Worm (Caenorhabditis elegans): ENCODE data around the gene C50B8.4.

Gene C50B8.4

DNA sequence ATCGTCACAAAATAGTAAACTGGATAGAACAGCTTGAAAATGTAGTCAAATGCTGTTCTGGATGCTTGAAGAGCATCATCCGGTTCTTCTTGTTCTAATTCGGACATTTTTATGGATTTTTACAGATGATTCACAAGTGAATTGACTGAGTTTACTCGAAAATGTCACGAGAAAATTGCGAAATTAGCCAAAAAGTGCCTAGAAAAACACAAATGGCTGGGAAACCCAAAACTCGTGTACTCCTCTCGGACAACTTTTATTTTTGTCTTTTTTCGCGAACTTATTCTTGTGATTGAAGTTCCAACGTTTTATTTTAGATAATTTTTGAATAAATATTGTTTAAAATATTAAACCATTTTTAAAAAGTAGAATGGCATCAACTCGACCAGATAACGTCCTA, 20.2 kb upstream of the C50B8.4 start, which contains the start of the genes C56A3.4 and C56A3.5 (continued):
- TF ChIP-seq ama-1 (optimal IDR thresholded peaks at IDR 0.05) = no peak
- TF ChIP-seq mdl-1 (tag; optimal IDR thresholded peaks at IDR 0.05) = peak in 1 of 2 experiments; percentile 50
- TF ChIP-seq ceh-82 (tag; optimal IDR thresholded peaks at IDR 0.05) = peak; percentile 19 to 60 (median 39)
- TF ChIP-seq hlh-4 (tag; optimal IDR thresholded peaks at IDR 0.05) = no peak
- TF ChIP-seq lin-35 (GFP tag; optimal IDR thresholded peaks at IDR 0.05) = peak; percentile 73
- TF ChIP-seq efl-3 (GFP tag; optimal IDR thresholded peaks at IDR 0.05) = no peak
- no peak for TF ChIP-seq unc-130 (tag; optimal IDR thresholded peaks at IDR 0.05)
- TF ChIP-seq grh-1 (GFP tag; IDR thresholded peaks at IDR 0.05) = no peak
- peak; percentile 27 for TF ChIP-seq jun-1 (tag; optimal IDR thresholded peaks at IDR 0.05)
- TF ChIP-seq unc-98 (GFP tag; IDR thresholded peaks at IDR 0.05) = peak; percentile 24; the same call in 1 of the 2 replicates
- TF ChIP-seq nhr-11 (tag; optimal IDR thresholded peaks at IDR 0.05) = no peak
- TF ChIP-seq Y116A8C.19 (tag; optimal IDR thresholded peaks at IDR 0.05; ENCODE audit: borderline replicate concordance) = no peak
- peak; percentile 62 for TF ChIP-seq snu-23 (GFP tag; optimal IDR thresholded peaks at IDR 0.05)
- TF ChIP-seq zag-1 (tag; optimal IDR thresholded peaks at IDR 0.05) = no peak
- peak; percentile 32 for TF ChIP-seq elt-2 (tag; optimal IDR thresholded peaks at IDR 0.05)
- TF ChIP-seq nhr-20 (tag; optimal IDR thresholded peaks at IDR 0.05) = peak; percentile 58
- no peak for TF ChIP-seq ceh-88 (GFP tag; IDR thresholded peaks at IDR 0.05)
- TF ChIP-seq lin-39 (tag; optimal IDR thresholded peaks at IDR 0.05) = no peak
- TF ChIP-seq egl-13 (tag; optimal IDR thresholded peaks at IDR 0.05) = peak; percentile 59
- no peak for TF ChIP-seq nhr-76 (tag; optimal IDR thresholded peaks at IDR 0.05)
- peak; percentile 61 to 83 (median 77) for TF ChIP-seq dpl-1 (GFP tag; optimal IDR thresholded peaks at IDR 0.05)
- TF ChIP-seq swsn-7 (tag; optimal IDR thresholded peaks at IDR 0.05) = peak; percentile 50
- peak; percentile 57 for TF ChIP-seq nhr-90 (tag; optimal IDR thresholded peaks at IDR 0.05; ENCODE audit: poor library complexity)
- no peak for TF ChIP-seq fkh-10 (GFP tag; optimal IDR thresholded peaks at IDR 0.05)
- no peak for TF ChIP-seq aly-2 (tag; optimal IDR thresholded peaks at IDR 0.05)
- peak; percentile 24 for TF ChIP-seq C16A3.4 (tag; optimal IDR thresholded peaks at IDR 0.05)
- TF ChIP-seq zip-4 (GFP tag; optimal IDR thresholded peaks at IDR 0.05) = peak; percentile 82
- TF ChIP-seq unc-30 (tag; optimal IDR thresholded peaks at IDR 0.05) = no peak
- peak; percentile 88 for TF ChIP-seq pax-3 (tag; optimal IDR thresholded peaks at IDR 0.05)
- TF ChIP-seq sup-37 (GFP tag; optimal IDR thresholded peaks at IDR 0.05) = no peak
- peak; percentile 67 for TF ChIP-seq fkh-4 (tag; optimal IDR thresholded peaks at IDR 0.05; ENCODE audit: borderline replicate concordance)
- no peak for TF ChIP-seq ets-5 (GFP tag; IDR thresholded peaks at IDR 0.05)
- TF ChIP-seq fos-1 (tag; optimal IDR thresholded peaks at IDR 0.05) = peak; percentile 8
- TF ChIP-seq aha-1 (tag; optimal IDR thresholded peaks at IDR 0.05) = no peak
- TF ChIP-seq fkh-8 (tag; optimal IDR thresholded peaks at IDR 0.05) = peak; percentile 68
- TF ChIP-seq efl-1 (optimal IDR thresholded peaks at IDR 0.05) = peak; percentile 69 to 75
- peak; percentile 81 to 96 for TF ChIP-seq efl-1 (GFP tag; optimal IDR thresholded peaks at IDR 0.05 in 1 of 2)
- TF ChIP-seq C04F5.9 (tag; optimal IDR thresholded peaks at IDR 0.05) = peak; percentile 8
- TF ChIP-seq lir-3 (tag; optimal IDR thresholded peaks at IDR 0.05; ENCODE audit: poor library complexity) = peak; percentile 88
- no peak for TF ChIP-seq ceh-63 (GFP tag; optimal IDR thresholded peaks at IDR 0.05)
- peak in 1 of 2 experiments; percentile 72 for TF ChIP-seq ztf-11 (tag; optimal IDR thresholded peaks at IDR 0.05)
- peak; percentile 62 for TF ChIP-seq skn-1 (tag; optimal IDR thresholded peaks at IDR 0.05)
- peak; percentile 70 for TF ChIP-seq lin-14 (GFP tag; optimal IDR thresholded peaks at IDR 0.05)
- no peak for TF ChIP-seq pag-3 (tag; optimal IDR thresholded peaks at IDR 0.05; ENCODE audit: borderline replicate concordance, insufficient read depth)
- peak; percentile 94 for TF ChIP-seq rnt-1 (tag; optimal IDR thresholded peaks at IDR 0.05)

Measured in whole organism, L1 larva.